Fruit fly (Drosophila melanogaster) whole organism, embryonic: ENCODE results near the gene CG9030.

Experiments
- ATbp ChIP-seq: fragments of 200-800 bp; sonication (Bioruptor generic); optimal IDR thresholded peaks from 2 replicates; lab custom pipeline; 2017; ENCODE audit warnings: missing biosample characterization, mild to moderate bottlenecking, missing genetic modification characterization, missing genetic modification reagents
- Blimp-1 ChIP-seq: fragments of 200-800 bp; sonication (Bioruptor generic); optimal IDR thresholded peaks from 3 replicates; lab custom pipeline; 2018; ENCODE audit warnings: missing biosample characterization, missing genetic modification characterization, mild to moderate bottlenecking, moderate library complexity, missing genetic modification reagents
- BtbVII ChIP-seq: fragments of 200-800 bp; sonication (Bioruptor generic); optimal IDR thresholded peaks from 3 replicates; lab custom pipeline; 2017; ENCODE audit warnings: missing biosample characterization, mild to moderate bottlenecking, missing genetic modification characterization
- CG10147 ChIP-seq: fragments of 200-800 bp; sonication (Bioruptor generic); optimal IDR thresholded peaks from 2 replicates; lab custom pipeline; 2019; ENCODE audit warnings: missing biosample characterization, mild to moderate bottlenecking, missing genetic modification characterization, moderate library complexity
- CG10321 ChIP-seq: fragments of 200-800 bp; sonication (Bioruptor generic); IDR thresholded peaks from 2 replicates; pipeline ENCODE4 v1.3.6; 2022; ENCODE audit warnings: missing biosample characterization, missing genetic modification characterization
- CG10366 ChIP-seq: fragments of 200-800 bp; sonication (Bioruptor generic); IDR thresholded peaks from 2 replicates; pipeline ENCODE4 v1.3.6; 2022; ENCODE audit warnings: missing biosample characterization, missing genetic modification characterization
- CG11093 ChIP-seq: fragments of 200-800 bp; sonication (Bioruptor generic); IDR thresholded peaks from 3 replicates; pipeline ENCODE4 v1.3.6; 2022; ENCODE audit warnings: missing biosample characterization, missing genetic modification characterization
- CG14860 ChIP-seq: fragments of 200-800 bp; sonication (Bioruptor generic); IDR thresholded peaks from 3 replicates; pipeline ENCODE4 v1.3.6; 2022; ENCODE audit warnings: missing biosample characterization, missing genetic modification characterization; ENCODE audit not compliant: partially characterized antibody
- CG17385 ChIP-seq: fragments of 200-800 bp; sonication (Bioruptor generic); optimal IDR thresholded peaks from 3 replicates; lab custom pipeline; 2018; ENCODE audit warnings: missing biosample characterization, mild to moderate bottlenecking, missing genetic modification characterization
- CG17829 ChIP-seq: fragments of 200-800 bp; optimal IDR thresholded peaks from 2 replicates; lab custom pipeline; 2019; ENCODE audit warnings: missing biosample characterization, mild to moderate bottlenecking, missing genetic modification characterization, moderate library complexity
- CG3163 ChIP-seq: fragments of 200-800 bp; sonication (Bioruptor generic); optimal IDR thresholded peaks from 3 replicates; lab custom pipeline; 2016; ENCODE audit warnings: missing biosample characterization, missing genetic modification characterization
- CG3281 ChIP-seq: fragments of 200-800 bp; sonication (Bioruptor generic); optimal IDR thresholded peaks from 3 replicates; lab custom pipeline; 2017; ENCODE audit warnings: missing biosample characterization, mild to moderate bottlenecking, missing genetic modification characterization
- CG34376 ChIP-seq: fragments of 200-800 bp; sonication (Bioruptor generic); optimal IDR thresholded peaks from 2 replicates; lab custom pipeline; 2018; ENCODE audit warnings: missing biosample characterization, mild to moderate bottlenecking, missing genetic modification characterization
- CG4854 ChIP-seq: fragments of 200-800 bp; sonication (Bioruptor generic); optimal IDR thresholded peaks from 2 replicates; lab custom pipeline; 2016; ENCODE audit warnings: missing biosample characterization, missing genetic modification characterization, inconsistent platforms
- CG5245 ChIP-seq: fragments of 200-800 bp; sonication (Bioruptor generic); optimal IDR thresholded peaks from 3 replicates; lab custom pipeline; 2016; ENCODE audit warnings: missing biosample characterization, missing genetic modification characterization
- CTCF ChIP-seq: fragments of 200-800 bp; sonication (Bioruptor generic); optimal IDR thresholded peaks from 2 replicates; lab custom pipeline; 2017; ENCODE audit warnings: missing biosample characterization, mild to moderate bottlenecking, missing genetic modification characterization, moderate library complexity
- Chrac-16 ChIP-seq: fragments of 200-800 bp; sonication (Bioruptor generic); optimal IDR thresholded peaks from 3 replicates; lab custom pipeline; 2016; ENCODE audit warnings: missing biosample characterization, missing genetic modification characterization
- Deaf1 ChIP-seq: fragments of 200-800 bp; optimal IDR thresholded peaks from 3 replicates; lab custom pipeline; 2019; ENCODE audit warnings: missing biosample characterization, mild to moderate bottlenecking, missing genetic modification characterization, moderate library complexity
- Dek ChIP-seq: fragments of 200-800 bp; sonication (Bioruptor generic); optimal IDR thresholded peaks from 3 replicates; lab custom pipeline; 2019; ENCODE audit warnings: missing biosample characterization, mild to moderate bottlenecking, missing genetic modification characterization, moderate library complexity
- E2f2 ChIP-seq: fragments of 200-800 bp; sonication (Bioruptor generic); IDR thresholded peaks from 2 replicates; pipeline ENCODE4 v1.3.6; 2022; ENCODE audit warnings: missing biosample characterization, missing genetic modification characterization
- HLH4C ChIP-seq: fragments of 200-800 bp; sonication (Bioruptor generic); IDR thresholded peaks from 3 replicates; pipeline ENCODE4 v1.3.6; 2022; ENCODE audit warnings: missing biosample characterization, missing genetic modification characterization; ENCODE audit not compliant: partially characterized antibody
- Hey ChIP-seq: fragments of 200-800 bp; sonication (Bioruptor generic); optimal IDR thresholded peaks from 3 replicates; lab custom pipeline; 2018; ENCODE audit warnings: missing biosample characterization, mild to moderate bottlenecking, missing genetic modification characterization
- Hr39 ChIP-seq: fragments of >200 bp; optimal IDR thresholded peaks from 2 replicates; lab custom pipeline; 2017
- Jarid2 ChIP-seq: fragments of 200-800 bp; sonication (Bioruptor generic); optimal IDR thresholded peaks from 3 replicates; lab custom pipeline; 2017; ENCODE audit warnings: mild to moderate bottlenecking, missing biosample characterization, missing genetic modification reagents, missing genetic modification characterization
- Mad ChIP-seq: fragments of 200-800 bp; sonication (Bioruptor generic); optimal IDR thresholded peaks from 2 replicates; lab custom pipeline; 2016; ENCODE audit warnings: missing biosample characterization, missing genetic modification characterization
- Med ChIP-seq: fragments of 200-800 bp; sonication (Bioruptor generic); peaks from one replicate; lab custom pipeline; 2016; ENCODE audit warnings: missing biosample characterization, missing genetic modification characterization, mild to moderate bottlenecking, inconsistent platforms, moderate library complexity
- Pdp1 ChIP-seq, 2 experiments: fragments of 200-800 bp; sonication (Bioruptor generic); optimal IDR thresholded peaks; 3 replicates each; lab custom pipeline; 2016; ENCODE audit warnings: missing biosample characterization in 2 of 2, missing genetic modification characterization in 2 of 2, mild to moderate bottlenecking in 1 of 2, moderate library complexity in 1 of 2
- Sox100B ChIP-seq: fragments of 200-800 bp; sonication (Bioruptor generic); optimal IDR thresholded peaks from 3 replicates; lab custom pipeline; 2018; ENCODE audit warnings: missing biosample characterization, mild to moderate bottlenecking, missing genetic modification characterization
- chn ChIP-seq: fragments of 200-800 bp; sonication (Bioruptor generic); optimal IDR thresholded peaks from 2 replicates; lab custom pipeline; 2016; ENCODE audit warnings: missing biosample characterization, missing genetic modification characterization
- croc ChIP-seq: fragments of 200-800 bp; sonication (Bioruptor generic); conservative IDR thresholded peaks from 3 replicates; pipeline ENCODE4 v1.3.6; 2022; ENCODE audit warnings: missing biosample characterization, missing genetic modification characterization
- crol ChIP-seq: fragments of 200-800 bp; sonication (Bioruptor generic); IDR thresholded peaks from 2 replicates; pipeline ENCODE4 v1.3.6; 2022; ENCODE audit warnings: missing biosample characterization, missing genetic modification characterization
- dysf ChIP-seq: fragments of 200-800 bp; sonication (Bioruptor generic); IDR thresholded peaks from 3 replicates; pipeline ENCODE4 v1.3.6; 2022; ENCODE audit warnings: missing biosample characterization, missing genetic modification characterization
- exex ChIP-seq: fragments of 200-800 bp; sonication (Bioruptor generic); optimal IDR thresholded peaks from 4 replicates; lab custom pipeline; 2018; ENCODE audit warnings: missing biosample characterization, mild to moderate bottlenecking, missing genetic modification characterization, moderate library complexity
- eyg ChIP-seq: fragments of 200-800 bp; sonication (Bioruptor generic); optimal IDR thresholded peaks from 3 replicates; lab custom pipeline; 2016; ENCODE audit warnings: missing biosample characterization, missing genetic modification characterization
- grn ChIP-seq: fragments of 200-800 bp; sonication (Bioruptor generic); optimal IDR thresholded peaks from 3 replicates; lab custom pipeline; 2017; ENCODE audit warnings: missing biosample characterization, missing genetic modification characterization
- h ChIP-seq: fragments of >200 bp; optimal IDR thresholded peaks from 2 replicates; lab custom pipeline; 2017
- lab ChIP-seq: fragments of 200-800 bp; sonication (Bioruptor generic); optimal IDR thresholded peaks from 3 replicates; lab custom pipeline; 2017; ENCODE audit warnings: missing biosample characterization, missing genetic modification characterization, mild to moderate bottlenecking, moderate library complexity, missing genetic modification reagents
- mirr ChIP-seq: fragments of 200-800 bp; sonication (Bioruptor generic); optimal IDR thresholded peaks from 3 replicates; lab custom pipeline; 2018; ENCODE audit warnings: missing biosample characterization, mild to moderate bottlenecking, missing genetic modification characterization
- pum ChIP-seq: fragments of 200-800 bp; sonication (Bioruptor generic); optimal IDR thresholded peaks from 2 replicates; lab custom pipeline; 2016; ENCODE audit warnings: missing biosample characterization, missing genetic modification characterization
- run ChIP-seq: fragments of 200-800 bp; sonication (Bioruptor generic); optimal IDR thresholded peaks from 3 replicates; lab custom pipeline; 2018; ENCODE audit warnings: missing biosample characterization, mild to moderate bottlenecking, missing genetic modification characterization
- sisA ChIP-seq: fragments of 200-800 bp; sonication (Bioruptor generic); IDR thresholded peaks from 2 replicates; pipeline ENCODE4 v1.3.6; 2022; ENCODE audit warnings: missing biosample characterization, missing genetic modification characterization
- slp2 ChIP-seq: fragments of 200-800 bp; sonication (Bioruptor generic); optimal IDR thresholded peaks from 2 replicates; lab custom pipeline; 2016; ENCODE audit warnings: missing biosample characterization, missing genetic modification characterization
- sqz ChIP-seq: fragments of 200-800 bp; sonication (Bioruptor generic); optimal IDR thresholded peaks from 3 replicates; lab custom pipeline; 2018; ENCODE audit warnings: missing biosample characterization, mild to moderate bottlenecking, missing genetic modification characterization
- sug ChIP-seq: fragments of 200-800 bp; optimal IDR thresholded peaks from 2 replicates; lab custom pipeline; 2019; ENCODE audit warnings: missing biosample characterization, mild to moderate bottlenecking, missing genetic modification characterization, moderate library complexity
- trh ChIP-seq: fragments of 200-800 bp; sonication (Bioruptor generic); optimal IDR thresholded peaks from 2 replicates; lab custom pipeline; 2016; ENCODE audit warnings: missing biosample characterization, missing genetic modification characterization
- zen2 ChIP-seq: fragments of 200-800 bp; sonication (Bioruptor generic); IDR thresholded peaks from 3 replicates; pipeline ENCODE4 v1.3.6; 2022; ENCODE audit warnings: missing biosample characterization, missing genetic modification characterization; ENCODE audit not compliant: partially characterized antibody

Gene CG9030

dm6 chrX:14931296-14931695, 23.6 kb downstream of the CG9030 start:
- peak in 1 of 2 experiments; percentile 64 for TF ChIP-seq Pdp1 (GFP tag; optimal IDR thresholded peaks at IDR 0.05; lab: Kevin White, UChicago)
- no peak for TF ChIP-seq ATbp (GFP tag; lab: Kevin White, UChicago)
- no peak for TF ChIP-seq Hr39 (lab: Kevin White, UChicago)

dm6 chrX:14929813-14930212, 25.1 kb downstream of the CG9030 start:
- TF ChIP-seq sug (tag; lab: Kevin White, UChicago) = peak; percentile 80
- peak; percentile 53 for TF ChIP-seq lab (GFP tag; lab: Kevin White, UChicago)
- peak; percentile 98 for TF ChIP-seq grn
- TF ChIP-seq Med (GFP tag; lab: Kevin White, UChicago) = peak; percentile 52
- peak; percentile 75 for TF ChIP-seq mirr
- peak in 1 of 2 experiments; percentile 60 for TF ChIP-seq Pdp1 (GFP tag; optimal IDR thresholded peaks at IDR 0.05; lab: Kevin White, UChicago)
- TF ChIP-seq BtbVII = peak; percentile 81
- TF ChIP-seq trh (GFP tag; lab: Kevin White, UChicago) = no peak
- no peak for TF ChIP-seq CG10147 (GFP tag; lab: Kevin White, UChicago)
- peak; percentile 42 for TF ChIP-seq CG34376 (GFP tag; lab: Kevin White, UChicago)
- TF ChIP-seq eyg (GFP tag; lab: Kevin White, UChicago) = no peak
- no peak for TF ChIP-seq crol
- TF ChIP-seq exex (tag; lab: Kevin White, UChicago) = peak; percentile 79
- peak; percentile 60 for TF ChIP-seq Hey (tag; lab: Kevin White, UChicago)

- no peak for TF ChIP-seq croc (GFP tag; lab: Robert Waterston, UW)
- TF ChIP-seq, all 482 proteins: peak for 0
Measured at dm6 chrX:14928844-14929243, 26.1 kb downstream of the CG9030 start, which contains the start of gene CG32591. Gene CG32591, minus strand, starts transcription at chrX:14928944.

dm6 chrX:14923277-14924019, 31.5 kb downstream of the CG9030 start, which contains the start of gene CG9503:
Gene CG9503, minus strand, starts transcription at chrX:14923493.
- TF ChIP-seq Dek (tag; lab: Kevin White, UChicago) (no peak), crol (peak; percentile 27; the same call in 1 of the 2 replicates), CG3163 (GFP tag; lab: Kevin White, UChicago) (no peak), sisA (no peak), Sox100B (GFP tag; lab: Kevin White, UChicago) (no peak), CG10366 (GFP tag; lab: Robert Waterston, UW) (no peak), dysf (GFP tag; lab: Robert Waterston, UW) (no peak), CG10321 (GFP tag; lab: Robert Waterston, UW) (no peak), CTCF (GFP tag; lab: Kevin White, UChicago) (peak; percentile 21), Jarid2 (GFP tag; lab: Kevin White, UChicago) (peak; percentile 67), HLH4C (GFP tag; lab: Robert Waterston, UW) (no peak), Blimp-1 (GFP tag; lab: Kevin White, UChicago) (peak; percentile 74), sqz (GFP tag; lab: Kevin White, UChicago) (no peak), CG14860 (GFP tag; lab: Robert Waterston, UW) (no peak), CG3281 (GFP tag; lab: Kevin White, UChicago) (no peak), pum (GFP tag; lab: Kevin White, UChicago) (no peak), zen2 (GFP tag; lab: Robert Waterston, UW) (no peak), run (no peak), Chrac-16 (GFP tag; lab: Kevin White, UChicago) (no peak), chn (GFP tag; lab: Kevin White, UChicago) (no peak), CG4854 (GFP tag; lab: Kevin White, UChicago) (no peak), E2f2 (GFP tag; lab: Robert Waterston, UW) (no peak), Deaf1 (tag; lab: Kevin White, UChicago) (peak; percentile 9), slp2 (GFP tag; lab: Kevin White, UChicago) (no peak), CG5245 (GFP tag; lab: Kevin White, UChicago) (no peak), h (no peak), CG17829 (no peak), CG11093 (GFP tag; lab: Robert Waterston, UW) (no peak), CG17385 (GFP tag; lab: Kevin White, UChicago) (no peak), Mad (GFP tag; lab: Kevin White, UChicago) (no peak)
